Worm (Caenorhabditis elegans) whole organism, young adult: ENCODE measurements around the gene math-1.

Experiments
- gei-17 ChIP-seq: fragments of 200-800 bp; sonication (Bioruptor generic); optimal IDR thresholded peaks from 2 replicates; lab custom pipeline; 2018; ENCODE audit warnings: mild to moderate bottlenecking, missing genetic modification characterization, missing compliant biosample characterization
- unc-130 ChIP-seq: sonication (generic microtip); optimal IDR thresholded peaks from 2 replicates; lab custom pipeline; 2016; ENCODE audit warnings: missing genetic modification reagents, missing genetic modification characterization, missing compliant biosample characterization

The math-1 gene

ce11 chrII:1996237-1996636, 50.2 kb downstream of the math-1 start, which contains the start of gene math-20:
TSS of gene math-20 (plus strand) at chrII:1996537.
- TF ChIP-seq unc-130 (GFP tag; lab: Kevin White, UChicago) (no peak), gei-17 (no peak)
- TF ChIP-seq, all 124 proteins: peak for 0
